Fruit fly (Drosophila melanogaster): ENCODE data around the gene CG3436.

Gene CG3436

DNA sequence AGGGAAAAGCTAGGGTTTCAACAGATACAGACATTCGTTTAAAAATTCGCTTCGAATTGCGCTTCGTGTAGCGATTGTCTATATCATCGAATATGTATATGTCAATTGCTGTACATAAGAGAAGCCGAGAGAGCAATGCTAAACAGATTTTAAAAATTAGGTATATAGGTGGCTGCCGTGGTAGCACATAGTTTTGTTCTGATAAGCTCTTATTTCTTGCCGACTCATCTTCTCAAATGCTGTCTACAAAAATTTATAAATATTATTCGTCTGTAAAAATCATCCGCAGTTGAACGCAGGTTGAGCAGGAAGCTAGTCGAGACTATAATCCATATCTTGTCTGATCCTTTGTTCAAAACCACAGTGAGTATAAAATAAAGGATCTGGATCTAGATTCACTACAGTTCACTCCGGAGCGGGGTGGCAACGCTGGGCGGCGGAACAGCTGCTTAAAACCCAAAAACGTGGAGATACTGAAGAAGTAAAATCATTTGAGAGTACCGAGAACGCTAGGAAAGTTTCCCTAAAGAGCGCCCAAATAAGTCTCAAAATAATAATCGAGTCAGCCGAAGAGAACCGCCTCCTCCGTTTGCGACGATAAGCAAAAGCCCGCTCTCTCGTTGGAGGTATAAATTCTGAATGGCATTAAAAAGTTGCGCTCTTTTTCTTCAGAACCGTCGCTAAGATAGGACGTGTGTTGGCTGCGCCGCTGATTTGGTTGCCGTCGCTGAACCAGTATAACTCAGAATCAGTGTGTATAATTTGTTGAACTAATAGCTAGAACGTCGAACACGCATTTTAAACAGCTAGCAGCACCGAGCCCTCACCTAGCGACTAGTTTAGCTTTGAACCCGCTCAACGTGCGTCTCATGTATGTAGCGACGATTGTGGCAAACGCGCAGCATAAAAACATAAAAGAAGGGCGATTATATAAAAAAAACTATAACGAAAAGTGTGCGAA, 48.1 kb upstream of the CG3436 start (continued):
- peak; percentile 0 for TF ChIP-seq CG13424 (tag; optimal IDR thresholded peaks at IDR 0.05)
- no peak for TF ChIP-seq Antp (GFP tag; optimal IDR thresholded peaks at IDR 0.05)
- no peak for TF ChIP-seq CG6813 (GFP tag; optimal IDR thresholded peaks at IDR 0.05)
- TF ChIP-seq Dp (GFP tag; optimal IDR thresholded peaks at IDR 0.05), result peak; percentile 40
- TF ChIP-seq h (optimal IDR thresholded peaks at IDR 0.05), result no peak
- TF ChIP-seq CG15073 (GFP tag; optimal IDR thresholded peaks at IDR 0.05), result no peak
- peak; percentile 16 for TF ChIP-seq CG18262 (tag; optimal IDR thresholded peaks at IDR 0.05)
- TF ChIP-seq CG3281 (GFP tag; optimal IDR thresholded peaks at IDR 0.05), result peak; percentile 38
- peak; percentile 55 for TF ChIP-seq Sry-β (GFP tag; optimal IDR thresholded peaks at IDR 0.05)
- TF ChIP-seq CG32772 (GFP tag; IDR thresholded peaks at IDR 0.05), result no peak
- TF ChIP-seq Stat92E (GFP tag; optimal IDR thresholded peaks at IDR 0.05), result peak in 1 of 3 experiments; percentile 73
- no peak for TF ChIP-seq CG1832 (GFP tag; optimal IDR thresholded peaks at IDR 0.05)
- TF ChIP-seq Max (GFP tag; optimal IDR thresholded peaks at IDR 0.05), result peak; percentile 31
- TF ChIP-seq kay (GFP tag; optimal IDR thresholded peaks at IDR 0.05), result no peak
- TF ChIP-seq CG3995 (GFP tag; optimal IDR thresholded peaks at IDR 0.05), result no peak
- no peak for TF ChIP-seq insv (GFP tag; optimal IDR thresholded peaks at IDR 0.05)
- TF ChIP-seq CG8089 (GFP tag; optimal IDR thresholded peaks at IDR 0.05), result no peak
- TF ChIP-seq CG10321 (GFP tag; IDR thresholded peaks at IDR 0.05), result no peak
- TF ChIP-seq CG30431 (GFP tag; optimal IDR thresholded peaks at IDR 0.05), result no peak
- TF ChIP-seq cad (GFP tag; optimal IDR thresholded peaks at IDR 0.05), result no peak
- TF ChIP-seq bab2 (GFP tag; optimal IDR thresholded peaks at IDR 0.05), result no peak
- TF ChIP-seq Six4 (GFP tag; optimal IDR thresholded peaks at IDR 0.05), result no peak
- no peak for TF ChIP-seq Spps (tag; optimal IDR thresholded peaks at IDR 0.05)
- no peak for TF ChIP-seq Ptx1 (GFP tag; IDR thresholded peaks at IDR 0.05)
- TF ChIP-seq CG17612 (GFP tag; IDR thresholded peaks at IDR 0.05), result no peak
- TF ChIP-seq kni (GFP tag; optimal IDR thresholded peaks at IDR 0.05), result peak; percentile 35
- TF ChIP-seq CG11695 (GFP tag; IDR thresholded peaks at IDR 0.05), result peak; percentile 87
- TF ChIP-seq Rx (GFP tag; IDR thresholded peaks at IDR 0.05), result no peak
- no peak for TF ChIP-seq HLH54F (GFP tag; optimal IDR thresholded peaks at IDR 0.05)
- no peak for TF ChIP-seq Atf6 (GFP tag; IDR thresholded peaks at IDR 0.05)
- no peak for TF ChIP-seq CG16813 (GFP tag; IDR thresholded peaks at IDR 0.05; ENCODE audit: partially characterized antibody)
- no peak for TF ChIP-seq Ravus (GFP tag; IDR thresholded peaks at IDR 0.05)
- no peak for TF ChIP-seq CG3726 (GFP tag; IDR thresholded peaks at IDR 0.05)
- no peak for TF ChIP-seq CG18476 (GFP tag; optimal IDR thresholded peaks at IDR 0.05)
- no peak for TF ChIP-seq btn (GFP tag; optimal IDR thresholded peaks at IDR 0.05)
- TF ChIP-seq da (GFP tag; optimal IDR thresholded peaks at IDR 0.05), result no peak
- TF ChIP-seq CG15269 (tag; optimal IDR thresholded peaks at IDR 0.05), result no peak
- no peak for TF ChIP-seq Aef1 (GFP tag; IDR thresholded peaks at IDR 0.05)
- TF ChIP-seq CG14050 (GFP tag; IDR thresholded peaks at IDR 0.05), result no peak
- TF ChIP-seq Hr39 (optimal IDR thresholded peaks at IDR 0.05), result no peak
- TF ChIP-seq fd64A (GFP tag; optimal IDR thresholded peaks at IDR 0.05), result no peak
- TF ChIP-seq CG7839 (tag; optimal IDR thresholded peaks at IDR 0.05), result no peak
- no peak for TF ChIP-seq ERR (GFP tag; optimal IDR thresholded peaks at IDR 0.05)
- no peak for TF ChIP-seq shn (GFP tag; optimal IDR thresholded peaks at IDR 0.05)
- TF ChIP-seq CG31388 (GFP tag; optimal IDR thresholded peaks at IDR 0.05), result no peak
- TF ChIP-seq CG9609 (GFP tag; optimal IDR thresholded peaks at IDR 0.05), result no peak
- no peak for TF ChIP-seq pnt (GFP tag; optimal IDR thresholded peaks at IDR 0.05)
- peak; percentile 17; the same call in 1 of the 2 replicates for TF ChIP-seq amos (GFP tag; IDR thresholded peaks at IDR 0.05; ENCODE audit: partially characterized antibody)
- TF ChIP-seq gt (GFP tag; IDR thresholded peaks at IDR 0.05), result no peak
- no peak for TF ChIP-seq Oaz (GFP tag; IDR thresholded peaks at IDR 0.05)
- no peak for TF ChIP-seq Fer2 (tag; optimal IDR thresholded peaks at IDR 0.05)

All from whole organism, embryonic.